Fruit fly (Drosophila melanogaster): ENCODE data around the gene CG7872.
A peak's percentile ranks its signal among the peaks of the same experiment; 100 is the strongest.

CG7872 gene

dm6 chrX:15593477-15594229 lies 15.6 kb downstream of the CG7872 start, which contains the start of gene Chsy:
Chsy (minus strand) TSS chrX:15593534.
- TF ChIP-seq lilli (GFP tag; optimal IDR thresholded peaks at IDR 0.05) (no peak), abd-A (tag; optimal IDR thresholded peaks at IDR 0.05) (no peak), sna (GFP tag; IDR thresholded peaks at IDR 0.05; ENCODE audit: partially characterized antibody) (no peak), ase (GFP tag; IDR thresholded peaks at IDR 0.05) (no peak), CG8089 (GFP tag; optimal IDR thresholded peaks at IDR 0.05) (no peak), Hr3 (GFP tag; optimal IDR thresholded peaks at IDR 0.05) (no peak), dm (GFP tag; optimal IDR thresholded peaks at IDR 0.05) (no peak), CG1603 (tag; optimal IDR thresholded peaks at IDR 0.05) (no peak), sug (tag; optimal IDR thresholded peaks at IDR 0.05) (no peak), Fer2 (tag; optimal IDR thresholded peaks at IDR 0.05) (no peak), NFAT (GFP tag; IDR thresholded peaks at IDR 0.05) (peak; percentile 46; the same call in 1 of the 2 replicates), zen2 (GFP tag; IDR thresholded peaks at IDR 0.05; ENCODE audit: partially characterized antibody) (no peak), Spps (tag; optimal IDR thresholded peaks at IDR 0.05) (no peak), disco-r (GFP tag; optimal IDR thresholded peaks at IDR 0.05) (no peak), CG9817 (tag; optimal IDR thresholded peaks at IDR 0.05) (no peak), CG11456 (GFP tag; IDR thresholded peaks at IDR 0.05) (no peak), CG10366 (GFP tag; IDR thresholded peaks at IDR 0.05) (no peak), tll (GFP tag; optimal IDR thresholded peaks at IDR 0.05) (no peak), sob (GFP tag; IDR thresholded peaks at IDR 0.05) (no peak), Myb (GFP tag; optimal IDR thresholded peaks at IDR 0.05) (no peak), ssp (GFP tag; IDR thresholded peaks at IDR 0.05) (no peak), CG6765 (GFP tag; optimal IDR thresholded peaks at IDR 0.05) (no peak), CG1529 (GFP tag; optimal IDR thresholded peaks at IDR 0.05) (no peak), CG17328 (GFP tag; IDR thresholded peaks at IDR 0.05) (no peak), B-H2 (GFP tag; optimal IDR thresholded peaks at IDR 0.05) (no peak), Oaz (GFP tag; IDR thresholded peaks at IDR 0.05) (no peak), sr (GFP tag; IDR thresholded peaks at IDR 0.05) (no peak), cato (GFP tag; optimal IDR thresholded peaks at IDR 0.05; ENCODE audit: borderline replicate concordance) (no peak), CG10274 (GFP tag; optimal IDR thresholded peaks at IDR 0.05) (no peak), CTCF (GFP tag; optimal IDR thresholded peaks at IDR 0.05) (no peak), Atf6 (GFP tag; IDR thresholded peaks at IDR 0.05) (no peak), dan (GFP tag; IDR thresholded peaks at IDR 0.05) (no peak), CG8388 (GFP tag; optimal IDR thresholded peaks at IDR 0.05) (no peak), bowl (GFP tag; IDR thresholded peaks at IDR 0.05) (no peak), jigr1 (GFP tag; IDR thresholded peaks at IDR 0.05) (no peak), bsh (GFP tag; optimal IDR thresholded peaks at IDR 0.05) (peak in 1 of 2 experiments; percentile 17), Six4 (GFP tag; optimal IDR thresholded peaks at IDR 0.05) (no peak), luna (GFP tag; optimal IDR thresholded peaks at IDR 0.05) (no peak), CG10267 (tag; optimal IDR thresholded peaks at IDR 0.05) (peak; percentile 25), Atf-2 (GFP tag; optimal IDR thresholded peaks at IDR 0.05) (no peak), CG31388 (GFP tag; optimal IDR thresholded peaks at IDR 0.05) (no peak), CkIIα-i1 (GFP tag; IDR thresholded peaks at IDR 0.05) (no peak), trem (tag; optimal IDR thresholded peaks at IDR 0.05) (no peak), nerfin-2 (GFP tag; IDR thresholded peaks at IDR 0.05; ENCODE audit: partially characterized antibody) (no peak), CG31365 (tag; optimal IDR thresholded peaks at IDR 0.05) (no peak), sima (GFP tag; optimal IDR thresholded peaks at IDR 0.05) (no peak), CG12104 (GFP tag; optimal IDR thresholded peaks at IDR 0.05) (no peak), fu2 (GFP tag; optimal IDR thresholded peaks at IDR 0.05) (no peak), mirr (GFP tag; optimal IDR thresholded peaks at IDR 0.05) (no peak), gcm2 (GFP tag; optimal IDR thresholded peaks at IDR 0.05) (no peak), chif (GFP tag; optimal IDR thresholded peaks at IDR 0.05) (no peak)

Measured in whole organism, embryonic.